Fruit fly (Drosophila melanogaster) whole organism, embryonic: ENCODE data around the gene TfAP-2.

ENCODE experiments used
- Aef1 ChIP-seq: fragments of 200-800 bp; sonication (Bioruptor generic); IDR thresholded peaks from 3 replicates; pipeline ENCODE4 v1.3.6; 2022; ENCODE audit warnings: missing biosample characterization, missing genetic modification characterization
- CG1024 ChIP-seq: fragments of 200-800 bp; sonication (Bioruptor generic); IDR thresholded peaks from 2 replicates; pipeline ENCODE4 v1.3.6; 2022; ENCODE audit warnings: missing biosample characterization, missing genetic modification characterization
- CG12104 ChIP-seq: fragments of 200-800 bp; sonication (Bioruptor generic); optimal IDR thresholded peaks from 3 replicates; lab custom pipeline; 2016; ENCODE audit warnings: missing biosample characterization, missing genetic modification characterization
- CG12659 ChIP-seq: fragments of 200-800 bp; sonication (Bioruptor generic); optimal IDR thresholded peaks from 3 replicates; lab custom pipeline; 2017; ENCODE audit warnings: mild to moderate bottlenecking, missing biosample characterization, missing genetic modification reagents, missing genetic modification characterization
- CG12942 ChIP-seq: fragments of 200-800 bp; sonication (Bioruptor generic); optimal IDR thresholded peaks from 3 replicates; lab custom pipeline; 2016; ENCODE audit warnings: missing biosample characterization, missing genetic modification characterization
- CG14667 ChIP-seq: fragments of 200-800 bp; sonication (Bioruptor generic); IDR thresholded peaks from 2 replicates; pipeline ENCODE4 v1.3.6; 2022; ENCODE audit warnings: missing biosample characterization, missing genetic modification characterization
- CG15073 ChIP-seq: fragments of 200-800 bp; sonication (Bioruptor generic); optimal IDR thresholded peaks from 2 replicates; lab custom pipeline; 2016; ENCODE audit warnings: missing biosample characterization, missing genetic modification characterization
- CG15514 ChIP-seq: fragments of 200-800 bp; sonication (Bioruptor generic); optimal IDR thresholded peaks from 3 replicates; lab custom pipeline; 2017; ENCODE audit warnings: missing biosample characterization, missing genetic modification characterization, mild to moderate bottlenecking, moderate library complexity, missing genetic modification reagents
- CG17802 ChIP-seq: fragments of 200-800 bp; sonication (Bioruptor generic); optimal IDR thresholded peaks from 2 replicates; lab custom pipeline; 2018; ENCODE audit warnings: missing biosample characterization, mild to moderate bottlenecking, missing genetic modification characterization, moderate library complexity
- CG2199 ChIP-seq: fragments of 200-800 bp; sonication (Bioruptor generic); IDR thresholded peaks from 3 replicates; pipeline ENCODE4 v1.3.6; 2022; ENCODE audit warnings: missing biosample characterization, missing genetic modification characterization
- CG2202 ChIP-seq: fragments of 200-800 bp; sonication (Bioruptor generic); optimal IDR thresholded peaks from 2 replicates; lab custom pipeline; 2018; ENCODE audit warnings: missing biosample characterization, mild to moderate bottlenecking, missing genetic modification characterization
- CG30020 ChIP-seq: fragments of 200-800 bp; optimal IDR thresholded peaks from 2 replicates; lab custom pipeline; 2019; ENCODE audit warnings: missing biosample characterization, mild to moderate bottlenecking, missing genetic modification characterization, moderate library complexity
- CG32532 ChIP-seq: fragments of 200-800 bp; sonication (Bioruptor generic); IDR thresholded peaks from 2 replicates; pipeline ENCODE4 v1.3.6; 2022; ENCODE audit warnings: missing biosample characterization, missing genetic modification characterization
- CG34422 ChIP-seq: fragments of 200-800 bp; sonication (Bioruptor generic); IDR thresholded peaks from 3 replicates; pipeline ENCODE4 v1.3.6; 2022; ENCODE audit warnings: missing biosample characterization, missing genetic modification characterization
- CG4617 ChIP-seq: fragments of 200-800 bp; sonication (Bioruptor generic); optimal IDR thresholded peaks from 3 replicates; lab custom pipeline; 2016; ENCODE audit warnings: missing biosample characterization, missing genetic modification characterization, borderline replicate concordance
- CG5245 ChIP-seq: fragments of 200-800 bp; sonication (Bioruptor generic); optimal IDR thresholded peaks from 3 replicates; lab custom pipeline; 2016; ENCODE audit warnings: missing biosample characterization, missing genetic modification characterization
- CG7372 ChIP-seq: fragments of 200-800 bp; sonication (Bioruptor generic); IDR thresholded peaks from 2 replicates; pipeline ENCODE4 v1.3.6; 2022; ENCODE audit warnings: missing biosample characterization, missing genetic modification characterization
- CG7839 ChIP-seq: fragments of 200-800 bp; sonication (Bioruptor generic); optimal IDR thresholded peaks from 3 replicates; lab custom pipeline; 2018; ENCODE audit warnings: missing biosample characterization, mild to moderate bottlenecking, missing genetic modification characterization, moderate library complexity
- CG8290 ChIP-seq, 3 experiments: fragments of 200-800 bp; sonication (Bioruptor generic); optimal IDR thresholded peaks; 2 replicates each; lab custom pipeline; 2016 to 2019; ENCODE audit warnings: missing biosample characterization in 3 of 3, missing genetic modification characterization in 3 of 3, mild to moderate bottlenecking in 2 of 3, moderate library complexity in 1 of 3
- CG9797 ChIP-seq: fragments of 200-800 bp; sonication (Bioruptor generic); optimal IDR thresholded peaks from 3 replicates; lab custom pipeline; 2018; ENCODE audit warnings: missing biosample characterization, mild to moderate bottlenecking, missing genetic modification characterization
- CHES-1-like ChIP-seq: fragments of 200-800 bp; sonication (Bioruptor generic); optimal IDR thresholded peaks from 2 replicates; lab custom pipeline; 2016; ENCODE audit warnings: missing biosample characterization, missing genetic modification characterization
- Chrac-16 ChIP-seq: fragments of 200-800 bp; sonication (Bioruptor generic); optimal IDR thresholded peaks from 3 replicates; lab custom pipeline; 2016; ENCODE audit warnings: missing biosample characterization, missing genetic modification characterization
- Dek ChIP-seq: fragments of 200-800 bp; sonication (Bioruptor generic); optimal IDR thresholded peaks from 3 replicates; lab custom pipeline; 2019; ENCODE audit warnings: missing biosample characterization, mild to moderate bottlenecking, missing genetic modification characterization, moderate library complexity
- Ets97D ChIP-seq: fragments of 200-800 bp; sonication (Bioruptor generic); optimal IDR thresholded peaks from 3 replicates; lab custom pipeline; 2016; ENCODE audit warnings: missing biosample characterization, missing genetic modification characterization
- Hsf ChIP-seq: fragments of 200-800 bp; sonication (Bioruptor generic); optimal IDR thresholded peaks from 3 replicates; lab custom pipeline; 2016; ENCODE audit warnings: missing biosample characterization, missing genetic modification characterization
- Lpt ChIP-seq: fragments of >200 bp; optimal IDR thresholded peaks from 2 replicates; lab custom pipeline; 2018; ENCODE audit warnings: missing biosample characterization, missing genetic modification characterization
- Med ChIP-seq: fragments of 200-800 bp; sonication (Bioruptor generic); peaks from one replicate; lab custom pipeline; 2016; ENCODE audit warnings: missing biosample characterization, missing genetic modification characterization, mild to moderate bottlenecking, inconsistent platforms, moderate library complexity
- Ptx1 ChIP-seq: fragments of 200-800 bp; sonication (Bioruptor generic); IDR thresholded peaks from 2 replicates; pipeline ENCODE4 v1.3.6; 2022; ENCODE audit warnings: missing biosample characterization, missing genetic modification characterization
- Rfx ChIP-seq: fragments of 200-800 bp; sonication (Bioruptor generic); IDR thresholded peaks from 2 replicates; pipeline ENCODE4 v1.3.6; 2022; ENCODE audit warnings: missing biosample characterization, missing genetic modification characterization
- Scr ChIP-seq: fragments of 200-800 bp; sonication (Bioruptor generic); IDR thresholded peaks from 2 replicates; pipeline ENCODE4 v1.3.6; 2022; ENCODE audit warnings: missing biosample characterization, missing genetic modification characterization; ENCODE audit not compliant: partially characterized antibody
- Sin3A ChIP-seq: fragments of >200 bp; optimal IDR thresholded peaks from 2 replicates; lab custom pipeline; 2018
- Stat92E ChIP-seq, 3 experiments: fragments of >200 bp in 2 of 3; fragments of 200-800 bp in 1 of 3; sonication (Bioruptor generic) in 1 of 3; optimal IDR thresholded peaks; 2 replicates each; lab custom pipeline; 2017 to 2019; ENCODE audit warnings: missing biosample characterization in 3 of 3, missing genetic modification characterization in 3 of 3, mild to moderate bottlenecking in 1 of 3, moderate library complexity in 1 of 3
- Usf ChIP-seq: fragments of 200-800 bp; sonication (Bioruptor generic); optimal IDR thresholded peaks from 2 replicates; lab custom pipeline; 2017; ENCODE audit warnings: missing genotype, missing biosample characterization, missing genetic modification characterization
- YL-1 ChIP-seq: fragments of 200-800 bp; sonication (Bioruptor generic); optimal IDR thresholded peaks from 3 replicates; lab custom pipeline; 2017; ENCODE audit warnings: missing biosample characterization, mild to moderate bottlenecking, missing genetic modification characterization
- ci ChIP-seq: fragments of 200-800 bp; sonication (Bioruptor generic); IDR thresholded peaks from 3 replicates; pipeline ENCODE4 v1.3.6; 2022; ENCODE audit warnings: missing biosample characterization, missing genetic modification characterization
- crc ChIP-seq: fragments of 200-800 bp; sonication (Bioruptor generic); optimal IDR thresholded peaks from 2 replicates; lab custom pipeline; 2016; ENCODE audit warnings: missing biosample characterization, missing genetic modification characterization
- dm ChIP-seq: fragments of 200-800 bp; sonication (Bioruptor generic); optimal IDR thresholded peaks from 3 replicates; lab custom pipeline; 2016; ENCODE audit warnings: missing biosample characterization, missing genetic modification characterization
- emc ChIP-seq: fragments of 200-800 bp; sonication (Bioruptor generic); optimal IDR thresholded peaks from 2 replicates; lab custom pipeline; 2016; ENCODE audit warnings: missing biosample characterization, missing genetic modification characterization
- gcm2 ChIP-seq: fragments of 200-800 bp; sonication (Bioruptor generic); optimal IDR thresholded peaks from 2 replicates; lab custom pipeline; 2016; ENCODE audit warnings: missing biosample characterization, missing genetic modification characterization
- gfzf ChIP-seq: fragments of 200-800 bp; sonication (Bioruptor generic); optimal IDR thresholded peaks from 2 replicates; lab custom pipeline; 2016; ENCODE audit warnings: missing biosample characterization, mild to moderate bottlenecking, missing genetic modification characterization, moderate library complexity
- kni ChIP-seq: fragments of 200-800 bp; sonication (Bioruptor generic); optimal IDR thresholded peaks from 3 replicates; lab custom pipeline; 2017; ENCODE audit warnings: mild to moderate bottlenecking, missing biosample characterization, missing genetic modification reagents, missing genetic modification characterization
- nerfin-1 ChIP-seq: fragments of 200-800 bp; sonication (Bioruptor generic); optimal IDR thresholded peaks from 3 replicates; lab custom pipeline; 2019; ENCODE audit warnings: missing biosample characterization, mild to moderate bottlenecking, missing genetic modification characterization, moderate library complexity
- prd ChIP-seq, 3 experiments: fragments of >200 bp in 2 of 3; fragments of 200-800 bp in 1 of 3; sonication (Bioruptor generic) in 1 of 3; optimal IDR thresholded peaks in 2 of 3; IDR thresholded peaks in 1 of 3; 2 replicates in 2 of 3; 3 replicates in 1 of 3; pipeline versions ENCODE4 v1.3.6 to Lab custom; 2017 to 2022; ENCODE audit warnings: missing biosample characterization in 1 of 3, missing genetic modification characterization in 1 of 3
- pum ChIP-seq: fragments of 200-800 bp; sonication (Bioruptor generic); optimal IDR thresholded peaks from 2 replicates; lab custom pipeline; 2016; ENCODE audit warnings: missing biosample characterization, missing genetic modification characterization
- pzg ChIP-seq: fragments of 200-800 bp; sonication (Bioruptor generic); optimal IDR thresholded peaks from 3 replicates; lab custom pipeline; 2018; ENCODE audit warnings: missing biosample characterization, mild to moderate bottlenecking, missing genetic modification characterization, moderate library complexity
- row ChIP-seq: fragments of 200-800 bp; sonication (Bioruptor generic); IDR thresholded peaks from 3 replicates; pipeline ENCODE4 v1.3.6; 2022; ENCODE audit warnings: missing biosample characterization, missing genetic modification characterization
- slbo ChIP-seq: fragments of 200-800 bp; sonication (Bioruptor generic); IDR thresholded peaks from 2 replicates; pipeline ENCODE4 v1.3.6; 2022; ENCODE audit warnings: missing biosample characterization, missing genetic modification characterization
- sug ChIP-seq: fragments of 200-800 bp; optimal IDR thresholded peaks from 2 replicates; lab custom pipeline; 2019; ENCODE audit warnings: missing biosample characterization, mild to moderate bottlenecking, missing genetic modification characterization, moderate library complexity
- tgo ChIP-seq: fragments of 200-800 bp; sonication (Bioruptor generic); IDR thresholded peaks from 3 replicates; pipeline ENCODE4 v1.3.6; 2022; ENCODE audit warnings: missing biosample characterization, missing genetic modification characterization
- trem ChIP-seq: fragments of 200-800 bp; optimal IDR thresholded peaks from 3 replicates; lab custom pipeline; 2019; ENCODE audit warnings: missing biosample characterization, mild to moderate bottlenecking, missing genetic modification characterization, moderate library complexity
- tx ChIP-seq: fragments of 200-800 bp; sonication (Bioruptor generic); optimal IDR thresholded peaks from 2 replicates; lab custom pipeline; 2016; ENCODE audit warnings: missing biosample characterization, missing genetic modification characterization

TfAP-2 gene

dm6 chr3L:21634152-21634689 is 47.6 kb downstream of the TfAP-2 start, which contains the start of gene MED1 (continued):
- peak; percentile 59 for TF ChIP-seq CG12659 (GFP tag; lab: Kevin White, UChicago)
- no peak for TF ChIP-seq CG14667 (GFP tag; lab: Robert Waterston, UW)
- peak; percentile 29 for TF ChIP-seq Ets97D (GFP tag; lab: Kevin White, UChicago)
- 0 out of 2 replicates have a peak, but pooled peaks have one; percentile 39 for TF ChIP-seq slbo (GFP tag; lab: Robert Waterston, UW)
- TF ChIP-seq gfzf (GFP tag; lab: Kevin White, UChicago), result peak; percentile 75
- TF ChIP-seq tx (GFP tag; lab: Kevin White, UChicago), result no peak
- peak; percentile 11 for TF ChIP-seq nerfin-1 (tag; lab: Kevin White, UChicago)
- TF ChIP-seq CG4617 (GFP tag; lab: Kevin White, UChicago), result peak; percentile 47
- TF ChIP-seq YL-1 (GFP tag; lab: Kevin White, UChicago), result peak; percentile 70
- peak; percentile 46 for TF ChIP-seq Med (GFP tag; lab: Kevin White, UChicago)
- peak; percentile 14 for TF ChIP-seq sug
- TF ChIP-seq CG5245 (GFP tag; lab: Kevin White, UChicago), result no peak
- peak; percentile 92 for TF ChIP-seq CG30020
- peak; percentile 16; the same call in 1 of the 2 replicates for TF ChIP-seq Ptx1
- peak; percentile 39; the same call in 1 of the 2 replicates for TF ChIP-seq Rfx (GFP tag; lab: Robert Waterston, UW)
- peak; percentile 29 for TF ChIP-seq trem (tag; lab: Kevin White, UChicago)
- no peak for TF ChIP-seq CG7372
- TF ChIP-seq CG32532 (GFP tag; lab: Robert Waterston, UW), result 0 out of 2 replicates have a peak, but pooled peaks have one; percentile 13
- TF ChIP-seq Scr, result no peak
- peak; percentile 49 for TF ChIP-seq CG15514 (GFP tag; lab: Kevin White, UChicago)
- no peak for TF ChIP-seq Dek (tag; lab: Kevin White, UChicago)
- peak; percentile 50 for TF ChIP-seq CG1024 (GFP tag; lab: Robert Waterston, UW)
- no peak for TF ChIP-seq pum (GFP tag; lab: Kevin White, UChicago)
- no peak for TF ChIP-seq CG7839
- no peak for TF ChIP-seq Chrac-16
- no peak for TF ChIP-seq CG15073 (GFP tag; lab: Kevin White, UChicago)
- TF ChIP-seq CG8290 (GFP tag; optimal IDR thresholded peaks at IDR 0.05; lab: Kevin White, UChicago), result no peak
- TF ChIP-seq CG8290 (tag; optimal IDR thresholded peaks at IDR 0.05; lab: Kevin White, UChicago), result no peak
- TF ChIP-seq Stat92E (GFP tag; optimal IDR thresholded peaks at IDR 0.05; lab: Kevin White, UChicago), result no peak
- no peak for TF ChIP-seq Usf (GFP tag; lab: Kevin White, UChicago)
- no peak for TF ChIP-seq dm (GFP tag; lab: Kevin White, UChicago)
- no peak for TF ChIP-seq emc (GFP tag; lab: Kevin White, UChicago)
- TF ChIP-seq CG17802 (tag; lab: Kevin White, UChicago), result peak; percentile 75

dm6 chr3L:21635208-21635607 is 48.6 kb downstream of the TfAP-2 start, which contains the start of gene ORMDL:
Gene ORMDL, plus strand, starts transcription at chr3L:21635305.
- no peak for TF ChIP-seq kni (GFP tag; lab: Kevin White, UChicago)
- TF ChIP-seq CG2199 (GFP tag; lab: Robert Waterston, UW), result 0 out of 3 replicates have a peak, but pooled peaks have one; percentile 24
- peak; percentile 37; the same call in 1 of the 3 replicates for TF ChIP-seq row (GFP tag; lab: Robert Waterston, UW)
- no peak for TF ChIP-seq CG12942 (GFP tag; lab: Kevin White, UChicago)
- peak; percentile 45; the same call in 1 of the 3 replicates for TF ChIP-seq CG34422
- no peak for TF ChIP-seq CG12104 (GFP tag; lab: Kevin White, UChicago)
- TF ChIP-seq CHES-1-like (GFP tag; lab: Kevin White, UChicago), result peak; percentile 23
- TF ChIP-seq tgo (GFP tag; lab: Robert Waterston, UW), result no peak
- TF ChIP-seq Hsf, result no peak
- TF ChIP-seq Aef1 (GFP tag; lab: Robert Waterston, UW), result no peak
- peak; percentile 56 for TF ChIP-seq CG9797 (GFP tag; lab: Kevin White, UChicago)
- peak; percentile 4 for TF ChIP-seq Sin3A
- no peak for TF ChIP-seq gcm2 (GFP tag; lab: Kevin White, UChicago)
- no peak for TF ChIP-seq prd (optimal IDR thresholded peaks at IDR 0.05; lab: Kevin White, UChicago)
- 0 out of 3 replicates have a peak, but pooled peaks have one; percentile 35 for TF ChIP-seq prd (GFP tag; IDR thresholded peaks at IDR 0.05; lab: Robert Waterston, UW)
- no peak for TF ChIP-seq Lpt (GFP tag; lab: Kevin White, UChicago)
- 0 out of 3 replicates have a peak, but pooled peaks have one; percentile 18 for TF ChIP-seq ci (GFP tag; lab: Robert Waterston, UW)
- TF ChIP-seq pzg (GFP tag; lab: Kevin White, UChicago), result peak; percentile 28
- no peak for TF ChIP-seq crc (GFP tag; lab: Kevin White, UChicago)
- no peak for TF ChIP-seq CG2202 (tag; lab: Kevin White, UChicago)
